Fruit fly (Drosophila melanogaster): Measurements from ENCODE around the gene CG3434.

- TF ChIP-seq kay (GFP tag; ENCODE audit: borderline replicate concordance), result no peak
- TF ChIP-seq ovo (GFP tag; optimal IDR thresholded peaks at IDR 0.05), result no peak
- TF ChIP-seq cnc (optimal IDR thresholded peaks at IDR 0.05), result no peak
- TF ChIP-seq CG7101 (tag; optimal IDR thresholded peaks at IDR 0.05), result no peak
- TF ChIP-seq cic (GFP tag; optimal IDR thresholded peaks at IDR 0.05), result no peak
- TF ChIP-seq tj (GFP tag; optimal IDR thresholded peaks at IDR 0.05), result peak; percentile 71
- no peak for TF ChIP-seq CG1620 (GFP tag; optimal IDR thresholded peaks at IDR 0.05)
- TF ChIP-seq CG33017 (tag; optimal IDR thresholded peaks at IDR 0.05), result no peak
- no peak for TF ChIP-seq CG7045 (GFP tag; optimal IDR thresholded peaks at IDR 0.05)
- no peak for TF ChIP-seq toe (GFP tag; optimal IDR thresholded peaks at IDR 0.05)
- no peak for TF ChIP-seq CG14711 (tag; optimal IDR thresholded peaks at IDR 0.05)
Observed at dm6 chr3L:9502294-9502693, 41.7 kb upstream of the CG3434 start.

All from whole organism, adult.